Worm (Caenorhabditis elegans) whole organism, mixed stage, embryonic: ENCODE data around the gene srw-123.

Experiments
- ceh-43 ChIP-seq: fragments of 200-800 bp; sonication (Bioruptor generic); optimal IDR thresholded peaks from 2 replicates; lab custom pipeline; 2018; ENCODE audit warnings: mild to moderate bottlenecking, missing genetic modification characterization, moderate library complexity, missing compliant biosample characterization
- mep-1 ChIP-seq: fragments of 150-350 bp; optimal IDR thresholded peaks from 2 replicates; lab custom pipeline; 2017; ENCODE audit warnings: missing biosample characterization, missing genetic modification reagents, missing genetic modification characterization, inconsistent platforms
- nhr-237 ChIP-seq: fragments of 150-350 bp; optimal IDR thresholded peaks from 2 replicates; lab custom pipeline; 2014; ENCODE audit warnings: missing biosample characterization, missing genetic modification characterization
- sptf-1 ChIP-seq: sonication (generic microtip); optimal IDR thresholded peaks from 2 replicates; lab custom pipeline; 2017; ENCODE audit warnings: mild to moderate bottlenecking, missing genetic modification characterization, moderate library complexity, missing compliant biosample characterization
- unc-62 ChIP-seq: fragments of 150-350 bp; optimal IDR thresholded peaks from 2 replicates; lab custom pipeline; 2014; ENCODE audit warnings: missing biosample characterization, missing genetic modification reagents, missing genetic modification characterization
- ztf-11 ChIP-seq: fragments of 150-350 bp; optimal IDR thresholded peaks from 2 replicates; lab custom pipeline; 2014; ENCODE audit warnings: missing biosample characterization, missing genetic modification characterization

DNA sequence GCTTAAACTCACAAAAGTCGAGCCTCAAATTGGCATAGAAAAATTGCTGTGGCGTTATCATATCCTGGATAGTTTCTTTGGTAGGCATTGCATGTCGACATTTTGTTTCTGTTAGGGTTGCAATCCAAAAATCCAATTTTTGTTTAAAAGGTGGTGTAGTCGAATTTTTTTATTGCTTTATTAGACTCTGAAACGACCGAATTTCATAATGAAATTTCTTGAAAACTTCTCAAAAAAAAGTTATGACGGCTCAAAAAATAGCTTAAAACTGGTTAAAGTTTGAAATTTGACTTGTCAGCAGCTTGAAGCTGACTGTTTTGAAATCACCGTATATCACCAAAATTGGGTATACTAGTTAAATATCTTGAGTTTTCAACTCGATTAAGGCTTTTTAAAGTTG is 33.8 kb downstream of the srw-123 start, which contains the start of gene srw-143:
- TF ChIP-seq mep-1 (tag; lab: Kevin White, UChicago) (no peak), ceh-43 (GFP tag; lab: Kevin White, UChicago) (no peak), unc-62 (GFP tag; lab: Kevin White, UChicago) (no peak), nhr-237 (tag; lab: Kevin White, UChicago) (no peak), ztf-11 (tag; lab: Kevin White, UChicago) (no peak), sptf-1 (tag; lab: Kevin White, UChicago) (no peak)
